Worm (Caenorhabditis elegans) whole organism, L1 larva: ENCODE data around the gene nhr-38.

Source experiments
- C16A3.4 ChIP-seq: fragments of 150-350 bp; optimal IDR thresholded peaks from 2 replicates; lab custom pipeline; 2014; ENCODE audit warnings: missing biosample characterization, missing genetic modification characterization
- C34B4.2 ChIP-seq: sonication (generic microtip); optimal IDR thresholded peaks from 2 replicates; lab custom pipeline; 2017; ENCODE audit warnings: mild to moderate bottlenecking, missing genetic modification characterization, missing compliant biosample characterization
- F16B12.6 ChIP-seq: fragments of 150-350 bp; optimal IDR thresholded peaks from 2 replicates; lab custom pipeline; 2014; ENCODE audit warnings: missing biosample characterization, missing genetic modification characterization
- aha-1 ChIP-seq: fragments of 150-350 bp; optimal IDR thresholded peaks from 2 replicates; lab custom pipeline; 2014; ENCODE audit warnings: missing biosample characterization, missing genetic modification characterization
- aly-2 ChIP-seq: fragments of 150-350 bp; optimal IDR thresholded peaks from 2 replicates; lab custom pipeline; 2014; ENCODE audit warnings: missing biosample characterization, missing genetic modification characterization
- ceh-82 ChIP-seq, 3 experiments: fragments of 150-350 bp in 1 of 3; sonication (generic microtip) in 2 of 3; optimal IDR thresholded peaks; 2 replicates each; lab custom pipeline; 2014 to 2017; ENCODE audit warnings: missing biosample characterization in 3 of 3, missing genetic modification characterization in 3 of 3
- egl-27 ChIP-seq, 2 experiments: fragments of 150-350 bp in 1 of 2; sonication (generic microtip); optimal IDR thresholded peaks; 3 replicates each; lab custom pipeline; 2017 to 2018; ENCODE audit warnings: missing biosample characterization in 2 of 2, missing genetic modification characterization in 2 of 2, missing genetic modification reagents in 2 of 2
- lin-39 ChIP-seq: fragments of 150-350 bp; optimal IDR thresholded peaks from 2 replicates; lab custom pipeline; 2014; ENCODE audit warnings: missing biosample characterization, missing genetic modification reagents, missing genetic modification characterization
- nhr-12 ChIP-seq: sonication (generic microtip); optimal IDR thresholded peaks from 2 replicates; lab custom pipeline; 2017; ENCODE audit warnings: missing biosample characterization, missing genetic modification characterization
- nhr-19 ChIP-seq: fragments of 200-800 bp; sonication (Bioruptor generic); conservative IDR thresholded peaks from 2 replicates; pipeline ENCODE4 v1.3.6; 2022; ENCODE audit warnings: missing genetic modification characterization, missing compliant biosample characterization
- sup-37 ChIP-seq: fragments of 200-800 bp; sonication (Bioruptor generic); optimal IDR thresholded peaks from 2 replicates; lab custom pipeline; 2018; ENCODE audit warnings: mild to moderate bottlenecking, missing genetic modification characterization, missing compliant biosample characterization
- unc-62 ChIP-seq: fragments of 150-350 bp; optimal IDR thresholded peaks from 2 replicates; lab custom pipeline; 2014; ENCODE audit warnings: missing biosample characterization, missing genetic modification reagents, missing genetic modification characterization
- zip-4 ChIP-seq: fragments of 200-800 bp; sonication (Bioruptor generic); optimal IDR thresholded peaks from 2 replicates; lab custom pipeline; 2018; ENCODE audit warnings: mild to moderate bottlenecking, missing genetic modification characterization, moderate library complexity, missing compliant biosample characterization

- no peak for TF ChIP-seq unc-62 (GFP tag; lab: Kevin White, UChicago)
- TF ChIP-seq ceh-82 (tag; optimal IDR thresholded peaks at IDR 0.05; lab: Kevin White, UChicago), result no peak
- TF ChIP-seq nhr-12 (tag; lab: Kevin White, UChicago), result no peak
- TF ChIP-seq aly-2, result no peak
- no peak for TF ChIP-seq egl-27 (tag; optimal IDR thresholded peaks at IDR 0.05; lab: Kevin White, UChicago)
- no peak for TF ChIP-seq lin-39 (tag; lab: Kevin White, UChicago)
- TF ChIP-seq C16A3.4 (tag; lab: Kevin White, UChicago), result no peak
- TF ChIP-seq aha-1, result no peak
- no peak for TF ChIP-seq sup-37
- no peak for TF ChIP-seq zip-4 (GFP tag; lab: Kevin White, UChicago)
- no peak for TF ChIP-seq F16B12.6 (tag; lab: Kevin White, UChicago)
- no peak for TF ChIP-seq nhr-19 (GFP tag; lab: Robert Waterston, UW)
- no peak for TF ChIP-seq C34B4.2 (tag; lab: Kevin White, UChicago)
Measured at ce11 chrIV:9733904-9734303, 23.9 kb downstream of the nhr-38 start.
